Worm (Caenorhabditis elegans) whole organism, midembryonic: ENCODE results near the gene jac-1.

Experiments used
- T22C8.4 ChIP-seq: fragments of 200-800 bp; sonication (Bioruptor generic); IDR thresholded peaks from 2 replicates; pipeline ENCODE4 v1.3.6; 2022; ENCODE audit warnings: missing genetic modification characterization, missing compliant biosample characterization
- cog-1 ChIP-seq: sonication (generic microtip); optimal IDR thresholded peaks from 2 replicates; lab custom pipeline; 2016; ENCODE audit warnings: missing genetic modification characterization, missing compliant biosample characterization
- flt-1 ChIP-seq: fragments of 200-800 bp; sonication (Bioruptor generic); IDR thresholded peaks from 2 replicates; pipeline ENCODE4 v1.3.6; 2022; ENCODE audit warnings: missing genetic modification characterization, missing compliant biosample characterization
- klf-2 ChIP-seq: fragments of 200-800 bp; sonication (Bioruptor generic); conservative IDR thresholded peaks from 2 replicates; pipeline ENCODE4 v1.3.6; 2022; ENCODE audit warnings: missing genetic modification reagents, missing genetic modification characterization, missing compliant biosample characterization
- med-1 ChIP-seq: sonication (generic microtip); optimal IDR thresholded peaks from 2 replicates; lab custom pipeline; 2017; ENCODE audit warnings: missing genetic modification characterization, mild to moderate bottlenecking, missing compliant biosample characterization, antibody characterized with exemption, missing genetic modification reagents; ENCODE audit not compliant: insufficient read depth
- ref-1 ChIP-seq: fragments of 200-800 bp; sonication (Bioruptor generic); conservative IDR thresholded peaks from 2 replicates; pipeline ENCODE4 v1.3.6; 2022; ENCODE audit warnings: missing genetic modification reagents, missing genetic modification characterization, missing compliant biosample characterization
- tab-1 ChIP-seq: fragments of 200-800 bp; sonication (Bioruptor generic); IDR thresholded peaks from 2 replicates; pipeline ENCODE4 v1.3.6; 2022; ENCODE audit warnings: missing genetic modification characterization, missing compliant biosample characterization
- ztf-23 ChIP-seq: fragments of 200-800 bp; sonication (Bioruptor generic); IDR thresholded peaks from 2 replicates; pipeline ENCODE4 v1.3.6; 2022; ENCODE audit warnings: missing genetic modification reagents, missing genetic modification characterization, missing compliant biosample characterization
- ztf-29 ChIP-seq: fragments of 200-800 bp; sonication (Bioruptor generic); IDR thresholded peaks from 2 replicates; pipeline ENCODE4 v1.3.6; 2022; ENCODE audit warnings: missing genetic modification reagents, missing genetic modification characterization, missing compliant biosample characterization

The jac-1 gene

DNA sequence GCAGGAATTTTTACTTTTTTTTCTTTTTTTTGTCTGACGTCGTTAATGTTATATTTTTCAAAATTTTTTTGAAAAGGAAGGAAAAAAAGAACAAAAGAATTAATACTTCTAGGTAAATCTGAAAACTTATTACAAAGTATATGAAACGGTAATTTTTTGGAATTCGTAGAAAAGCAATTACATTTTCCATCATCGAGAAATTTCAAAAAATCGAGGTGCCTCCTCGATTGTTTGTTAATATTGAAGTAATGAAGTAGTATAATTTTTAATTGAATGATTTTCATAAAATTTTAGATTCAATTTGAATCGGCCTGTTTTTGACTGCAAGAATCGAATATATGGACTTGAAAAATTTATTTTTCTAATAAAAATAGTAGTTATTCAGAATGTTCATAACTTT is 35.2 kb downstream of the jac-1 start:
- TF ChIP-seq med-1 (GFP tag; lab: Kevin White, UChicago) (no peak), flt-1 (GFP tag; lab: Robert Waterston, UW) (no peak), T22C8.4 (GFP tag; lab: Robert Waterston, UW) (no peak), ref-1 (GFP tag; lab: Robert Waterston, UW) (no peak), cog-1 (tag; lab: Kevin White, UChicago) (no peak), klf-2 (GFP tag; lab: Robert Waterston, UW) (no peak), tab-1 (GFP tag; lab: Robert Waterston, UW) (no peak), ztf-29 (GFP tag; lab: Robert Waterston, UW) (no peak), ztf-23 (GFP tag; lab: Robert Waterston, UW) (no peak)

DNA sequence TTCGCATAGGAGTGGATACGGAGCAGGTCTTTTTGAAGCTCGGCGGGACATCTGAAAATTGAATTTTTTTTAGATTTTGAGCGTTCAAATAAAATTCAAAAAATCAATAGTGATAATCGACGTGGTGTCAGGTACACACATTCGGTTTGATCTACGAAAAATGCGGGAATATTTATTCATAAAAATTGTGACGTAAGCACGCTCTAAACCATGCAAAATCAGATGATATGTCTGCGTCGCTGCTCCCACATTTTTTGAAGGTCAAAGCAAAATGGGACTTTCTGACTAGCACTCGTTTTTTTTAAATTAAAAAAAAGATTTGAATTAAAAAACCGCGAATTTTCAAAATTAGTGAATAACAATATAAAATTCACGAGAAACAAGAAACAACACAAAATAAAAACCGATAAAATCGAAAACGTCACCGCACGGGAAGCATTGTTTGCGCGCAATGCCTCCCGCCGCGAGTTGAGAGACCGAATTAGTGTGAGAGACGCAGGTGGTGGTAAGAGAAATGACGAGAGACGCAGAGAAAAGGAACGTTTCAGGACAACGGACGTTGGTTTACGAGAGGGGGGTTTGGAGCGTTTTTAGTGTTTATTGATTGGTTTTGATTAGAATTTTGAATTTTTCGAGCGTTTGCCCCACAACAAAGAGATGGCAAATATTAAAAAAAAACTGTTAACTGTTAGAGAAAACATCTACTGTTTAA is 42.6 kb downstream of the jac-1 start, which contains the start of gene Y105C5B.19:
TSS of gene Y105C5B.19 (minus strand) at position 51 of the 712 bp plus-strand sequence.
- TF ChIP-seq cog-1 (tag; lab: Kevin White, UChicago) (peak; percentile 34), med-1 (GFP tag; lab: Kevin White, UChicago) (no peak), T22C8.4 (GFP tag; lab: Robert Waterston, UW) (peak; percentile 41; the same call in 1 of the 2 replicates)

DNA sequence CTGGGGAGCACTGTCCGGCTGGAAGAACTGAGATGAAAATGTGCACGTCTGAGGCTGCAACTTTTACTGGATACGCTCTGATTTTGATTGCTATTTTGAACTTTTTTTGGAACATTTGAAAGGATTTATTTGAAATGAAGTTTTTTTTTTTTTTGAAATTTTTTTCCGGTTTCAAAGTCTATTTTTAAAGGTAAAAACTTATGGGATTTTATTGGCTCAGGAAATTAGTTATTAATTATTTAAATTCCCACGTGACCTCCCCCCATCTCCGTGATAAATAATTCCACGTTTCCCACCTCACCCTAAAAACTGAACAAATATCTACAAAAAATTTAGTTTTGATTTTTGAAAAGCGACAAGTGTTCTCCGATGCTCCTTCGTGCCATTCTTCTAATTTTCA is 62.3 kb downstream of the jac-1 start, which contains the start of gene Y105C5B.18:
TSS of gene Y105C5B.18 (plus strand) at position 301 of the 400 bp plus-strand sequence.
- no peak for TF ChIP-seq ref-1 (GFP tag; lab: Robert Waterston, UW)
- no peak for TF ChIP-seq flt-1 (GFP tag; lab: Robert Waterston, UW)
- TF ChIP-seq tab-1 (GFP tag; lab: Robert Waterston, UW) = no peak
- TF ChIP-seq klf-2 (GFP tag; lab: Robert Waterston, UW) = no peak
- TF ChIP-seq cog-1 (tag; lab: Kevin White, UChicago) = no peak
- TF ChIP-seq med-1 (GFP tag; lab: Kevin White, UChicago) = no peak
- no peak for TF ChIP-seq ztf-23 (GFP tag; lab: Robert Waterston, UW)
- TF ChIP-seq ztf-29 (GFP tag; lab: Robert Waterston, UW) = no peak
- TF ChIP-seq T22C8.4 (GFP tag; lab: Robert Waterston, UW) = no peak

DNA sequence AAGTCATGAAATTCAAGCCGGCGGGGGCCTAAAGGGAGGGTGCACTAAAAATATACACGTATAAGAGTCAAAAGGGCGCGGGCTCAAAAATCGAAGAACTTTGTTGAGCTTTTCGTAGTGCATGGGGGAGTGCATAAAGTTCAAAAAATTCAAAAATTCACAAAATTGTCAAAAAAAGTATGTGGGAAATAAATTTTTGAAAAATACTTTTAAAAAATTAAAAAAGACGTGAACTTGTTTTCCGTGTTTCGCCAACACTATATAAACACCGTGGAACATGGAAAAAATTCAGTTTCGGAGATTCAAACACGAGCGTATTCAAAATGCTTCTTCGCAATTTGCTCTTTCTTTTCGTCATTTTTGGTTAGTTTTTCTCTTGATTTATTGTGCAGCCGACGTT is 63.8 kb downstream of the jac-1 start, which contains the start of gene Y105C5B.17:
TSS of gene Y105C5B.17 (plus strand) at position 301 of the 400 bp plus-strand sequence.
- TF ChIP-seq med-1 (GFP tag; lab: Kevin White, UChicago) (no peak), ref-1 (GFP tag; lab: Robert Waterston, UW) (no peak), tab-1 (GFP tag; lab: Robert Waterston, UW) (no peak), ztf-29 (GFP tag; lab: Robert Waterston, UW) (no peak), flt-1 (GFP tag; lab: Robert Waterston, UW) (no peak), T22C8.4 (GFP tag; lab: Robert Waterston, UW) (no peak), cog-1 (tag; lab: Kevin White, UChicago) (no peak), ztf-23 (GFP tag; lab: Robert Waterston, UW) (no peak), klf-2 (GFP tag; lab: Robert Waterston, UW) (no peak)

DNA sequence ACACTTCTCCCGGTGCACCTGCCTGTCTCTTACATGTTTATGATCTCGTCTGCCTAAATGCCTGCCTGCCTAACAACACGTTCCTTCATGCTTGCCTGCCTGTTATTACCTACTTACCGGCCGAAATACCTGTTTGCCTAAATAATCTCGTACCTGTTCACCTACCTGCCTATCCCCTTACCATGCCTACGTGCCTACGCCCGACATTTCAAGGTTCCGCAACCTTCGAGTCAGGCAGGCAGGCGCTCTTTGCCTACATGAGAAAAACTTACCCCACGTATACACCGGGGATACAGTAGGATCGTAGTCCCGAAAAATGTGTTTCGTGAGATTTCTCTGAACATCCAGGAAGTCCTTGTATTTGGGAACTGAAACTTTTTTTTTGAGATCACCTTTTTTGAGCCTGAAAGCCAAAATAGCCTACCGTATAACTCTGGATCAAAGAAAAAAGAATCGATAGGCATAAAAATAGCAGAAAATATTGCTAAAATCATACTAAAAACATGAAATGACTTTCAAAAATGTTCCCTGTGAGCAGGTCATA is 64.4 kb downstream of the jac-1 start, which contains the start of gene lgc-19:
TSS of gene lgc-19 (minus strand) at position 494 of the 544 bp plus-strand sequence.
- TF ChIP-seq tab-1 (GFP tag; lab: Robert Waterston, UW) (no peak), cog-1 (tag; lab: Kevin White, UChicago) (no peak), flt-1 (GFP tag; lab: Robert Waterston, UW) (no peak), ztf-23 (GFP tag; lab: Robert Waterston, UW) (no peak), ztf-29 (GFP tag; lab: Robert Waterston, UW) (no peak), ref-1 (GFP tag; lab: Robert Waterston, UW) (no peak), klf-2 (GFP tag; lab: Robert Waterston, UW) (no peak)

ce11 chrIV:15961069-15961468 is 65.6 kb downstream of the jac-1 start:
- TF ChIP-seq flt-1 (GFP tag; lab: Robert Waterston, UW) = no peak
- no peak for TF ChIP-seq ztf-29 (GFP tag; lab: Robert Waterston, UW)
- no peak for TF ChIP-seq ztf-23 (GFP tag; lab: Robert Waterston, UW)
- TF ChIP-seq T22C8.4 (GFP tag; lab: Robert Waterston, UW) = no peak
- TF ChIP-seq klf-2 (GFP tag; lab: Robert Waterston, UW) = no peak

ce11 chrIV:15955349-15955748 is 71.3 kb downstream of the jac-1 start:
- TF ChIP-seq cog-1 (tag; lab: Kevin White, UChicago) = no peak
- no peak for TF ChIP-seq ref-1 (GFP tag; lab: Robert Waterston, UW)
- no peak for TF ChIP-seq ztf-23 (GFP tag; lab: Robert Waterston, UW)
- TF ChIP-seq ztf-29 (GFP tag; lab: Robert Waterston, UW) = no peak
- no peak for TF ChIP-seq klf-2 (GFP tag; lab: Robert Waterston, UW)
- TF ChIP-seq tab-1 (GFP tag; lab: Robert Waterston, UW) = no peak
- TF ChIP-seq med-1 (GFP tag; lab: Kevin White, UChicago) = no peak
- no peak for TF ChIP-seq T22C8.4 (GFP tag; lab: Robert Waterston, UW)
- no peak for TF ChIP-seq flt-1 (GFP tag; lab: Robert Waterston, UW)

ce11 chrIV:15953689-15954088 is 73.0 kb downstream of the jac-1 start:
- TF ChIP-seq cog-1 (tag; lab: Kevin White, UChicago) = no peak
- TF ChIP-seq flt-1 (GFP tag; lab: Robert Waterston, UW) = no peak
- TF ChIP-seq ztf-23 (GFP tag; lab: Robert Waterston, UW) = no peak
- TF ChIP-seq ref-1 (GFP tag; lab: Robert Waterston, UW) = no peak
- TF ChIP-seq ztf-29 (GFP tag; lab: Robert Waterston, UW) = no peak

- TF ChIP-seq T22C8.4 (GFP tag; lab: Robert Waterston, UW) (no peak), klf-2 (GFP tag; lab: Robert Waterston, UW) (no peak), flt-1 (GFP tag; lab: Robert Waterston, UW) (no peak), med-1 (GFP tag; lab: Kevin White, UChicago) (no peak), ztf-23 (GFP tag; lab: Robert Waterston, UW) (no peak), cog-1 (tag; lab: Kevin White, UChicago) (no peak), ztf-29 (GFP tag; lab: Robert Waterston, UW) (no peak), ref-1 (GFP tag; lab: Robert Waterston, UW) (no peak), tab-1 (GFP tag; lab: Robert Waterston, UW) (no peak)
These were observed 75.0 kb downstream of the jac-1 start, which contains the start of gene Y105C5B.15 for ce11 chrIV:15951640-15952039. Gene Y105C5B.15 (plus strand): TSS chrIV:15951936.
